Fruit fly (Drosophila melanogaster) whole organism, embryonic: ENCODE results near the gene Dred.

Experiments used
- CG18599 ChIP-seq: fragments of 200-800 bp; sonication (Bioruptor generic); optimal IDR thresholded peaks from 3 replicates; lab custom pipeline; 2017; ENCODE audit warnings: missing biosample characterization, missing genetic modification characterization, mild to moderate bottlenecking, moderate library complexity, missing genetic modification reagents
- CG7928 ChIP-seq: fragments of 200-800 bp; sonication (Bioruptor generic); optimal IDR thresholded peaks from 2 replicates; lab custom pipeline; 2017; ENCODE audit warnings: missing biosample characterization, mild to moderate bottlenecking, missing genetic modification characterization
- Nf-YB ChIP-seq: fragments of 200-800 bp; sonication (Bioruptor generic); optimal IDR thresholded peaks from 3 replicates; lab custom pipeline; 2019; ENCODE audit warnings: missing biosample characterization, mild to moderate bottlenecking, missing genetic modification characterization, moderate library complexity
- bbx ChIP-seq: fragments of 200-800 bp; sonication (Bioruptor generic); IDR thresholded peaks from 2 replicates; pipeline ENCODE4 v1.3.6; 2022; ENCODE audit warnings: missing biosample characterization, missing genetic modification characterization; ENCODE audit not compliant: partially characterized antibody
- dpn ChIP-seq, 2 experiments: fragments of 200-800 bp; sonication (Bioruptor generic); optimal IDR thresholded peaks; 3 replicates each; lab custom pipeline; 2016; ENCODE audit warnings: missing biosample characterization in 2 of 2, missing genetic modification characterization in 2 of 2
- sima ChIP-seq: fragments of 200-800 bp; sonication (Bioruptor generic); optimal IDR thresholded peaks from 2 replicates; lab custom pipeline; 2016; ENCODE audit warnings: missing biosample characterization, missing genetic modification characterization

dm6 chr3L:19579346-19579745 is 35.3 kb upstream of the Dred start:
- no peak for TF ChIP-seq bbx (GFP tag; lab: Robert Waterston, UW)
- no peak for TF ChIP-seq CG18599
- no peak for TF ChIP-seq sima
- no peak for TF ChIP-seq CG7928 (GFP tag; lab: Kevin White, UChicago)
- no peak for TF ChIP-seq Nf-YB
- no peak for TF ChIP-seq dpn (GFP tag; optimal IDR thresholded peaks at IDR 0.05; lab: Kevin White, UChicago)
